Fruit fly (Drosophila melanogaster) whole organism, adult: ENCODE measurements around the gene CG6800.

ENCODE experiments used
- CG11617 ChIP-seq: fragments of 200-800 bp; sonication (Bioruptor generic); optimal IDR thresholded peaks from 2 replicates; lab custom pipeline; 2017; ENCODE audit warnings: mild to moderate bottlenecking, missing biosample characterization, missing genetic modification reagents, missing genetic modification characterization
- CG12768 ChIP-seq: fragments of 200-800 bp; sonication (Bioruptor generic); optimal IDR thresholded peaks from 2 replicates; lab custom pipeline; 2017; ENCODE audit warnings: missing biosample characterization, missing genetic modification characterization, mild to moderate bottlenecking, moderate library complexity, missing genetic modification reagents
- CG14711 ChIP-seq: fragments of 200-800 bp; sonication (Bioruptor generic); optimal IDR thresholded peaks from 2 replicates; lab custom pipeline; 2018; ENCODE audit warnings: missing biosample characterization, mild to moderate bottlenecking, missing genetic modification characterization, moderate library complexity
- CG33017 ChIP-seq: fragments of 200-800 bp; sonication (Bioruptor generic); optimal IDR thresholded peaks from 2 replicates; lab custom pipeline; 2018; ENCODE audit warnings: missing biosample characterization, mild to moderate bottlenecking, missing genetic modification characterization, moderate library complexity
- CG5204 ChIP-seq: fragments of 200-800 bp; sonication (Bioruptor generic); optimal IDR thresholded peaks from 2 replicates; lab custom pipeline; 2016; ENCODE audit warnings: missing biosample characterization, missing genetic modification characterization
- CG7045 ChIP-seq: fragments of 200-800 bp; sonication (Bioruptor generic); optimal IDR thresholded peaks from 2 replicates; lab custom pipeline; 2017; ENCODE audit warnings: missing biosample characterization, mild to moderate bottlenecking, missing genetic modification characterization
- CG7101 ChIP-seq: fragments of 200-800 bp; sonication (Bioruptor generic); optimal IDR thresholded peaks from 2 replicates; lab custom pipeline; 2018; ENCODE audit warnings: missing biosample characterization, mild to moderate bottlenecking, missing genetic modification characterization, moderate library complexity
- Crg-1 ChIP-seq: fragments of 200-800 bp; sonication (Bioruptor generic); optimal IDR thresholded peaks from 2 replicates; lab custom pipeline; 2016; ENCODE audit warnings: missing biosample characterization, missing genetic modification characterization
- bab1 ChIP-seq: fragments of 200-800 bp; sonication (Bioruptor generic); optimal IDR thresholded peaks from 3 replicates; lab custom pipeline; 2019; ENCODE audit warnings: missing biosample characterization, mild to moderate bottlenecking, missing genetic modification characterization, moderate library complexity
- cnc ChIP-seq, 2 experiments: fragments of >200 bp; optimal IDR thresholded peaks; 2 replicates each; lab custom pipeline; 2017
- kay ChIP-seq: fragments of 200-800 bp; sonication (Bioruptor generic); peaks from one replicate; lab custom pipeline; 2016; ENCODE audit warnings: missing biosample characterization, missing genetic modification characterization, borderline replicate concordance
- pad ChIP-seq: fragments of 200-800 bp; sonication (Bioruptor generic); optimal IDR thresholded peaks from 3 replicates; lab custom pipeline; 2017; ENCODE audit warnings: missing biosample characterization, missing genetic modification characterization, mild to moderate bottlenecking, moderate library complexity, missing genetic modification reagents
- toe ChIP-seq: fragments of 200-800 bp; sonication (Bioruptor generic); optimal IDR thresholded peaks from 2 replicates; lab custom pipeline; 2016; ENCODE audit warnings: missing biosample characterization, missing genetic modification characterization

DNA sequence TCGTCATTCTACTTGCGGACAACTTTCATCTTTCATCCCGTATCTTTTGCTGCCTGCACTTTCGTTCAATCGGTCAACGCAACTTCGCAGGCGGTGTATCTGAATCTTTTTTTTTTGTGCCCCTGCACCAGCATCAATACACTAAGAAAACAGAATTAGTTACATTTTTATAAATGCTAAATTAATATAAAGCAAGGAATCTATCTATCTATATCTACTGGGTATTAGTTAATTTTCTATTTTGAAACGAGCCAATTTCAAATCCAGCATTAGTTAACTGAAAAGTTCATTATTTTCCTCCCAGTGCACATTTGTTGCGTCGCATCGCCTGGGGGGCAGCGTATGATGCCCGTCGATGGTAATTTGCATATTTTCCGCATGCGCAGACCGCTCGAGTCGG, 43.0 kb upstream of the CG6800 start:
- TF ChIP-seq pad (no peak), cnc (optimal IDR thresholded peaks at IDR 0.05; lab: Kevin White, UChicago) (no peak), CG7045 (GFP tag; lab: Kevin White, UChicago) (no peak), toe (GFP tag; lab: Kevin White, UChicago) (no peak), CG7101 (no peak), Crg-1 (GFP tag; lab: Kevin White, UChicago) (no peak), CG12768 (GFP tag; lab: Kevin White, UChicago) (no peak), CG14711 (no peak), CG33017 (tag; lab: Kevin White, UChicago) (no peak), kay (GFP tag; lab: Kevin White, UChicago) (no peak), CG11617 (no peak), CG5204 (no peak), bab1 (no peak)
